Fruit fly (Drosophila melanogaster) whole organism: Measurements from ENCODE around the gene Grx5.

Experiments
- CG8478 ChIP-seq: fragments of >200 bp; optimal IDR thresholded peaks from 2 replicates; lab custom pipeline; 2018; ENCODE audit warnings: inconsistent platforms
- EcR ChIP-seq, 2 experiments: fragments of >200 bp; optimal IDR thresholded peaks; 2 replicates each; lab custom pipeline; 2017; ENCODE audit warnings: missing biosample characterization in 2 of 2, missing genetic modification characterization in 2 of 2, missing genetic modification reagents in 2 of 2
- pan ChIP-seq: fragments of >200 bp; optimal IDR thresholded peaks from 2 replicates; lab custom pipeline; 2017
- psq ChIP-seq: fragments of >200 bp; optimal IDR thresholded peaks from 2 replicates; lab custom pipeline; 2017
- usp ChIP-seq: fragments of >200 bp; optimal IDR thresholded peaks from 2 replicates; lab custom pipeline; 2017; ENCODE audit warnings: missing biosample characterization, missing genetic modification characterization, mixed read lengths

DNA sequence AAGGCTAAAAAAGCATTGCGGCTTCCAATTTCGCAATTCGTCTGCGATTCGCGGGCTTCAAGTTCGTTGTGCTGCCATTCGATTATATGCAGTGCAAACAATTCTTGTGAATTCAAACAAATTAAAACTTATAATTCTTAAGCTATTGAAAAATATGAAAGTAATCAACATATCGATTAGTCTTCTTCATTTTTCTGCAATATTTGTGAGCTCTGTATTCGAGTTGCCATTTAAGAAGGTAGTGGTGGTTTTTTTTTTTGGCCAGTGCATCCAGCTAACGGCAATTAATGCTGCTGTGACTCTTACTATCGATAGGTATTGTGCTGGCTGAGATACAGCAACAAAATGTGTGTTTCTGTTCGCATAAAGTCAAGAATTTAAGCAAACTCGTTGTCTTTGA, 19.9 kb upstream of the Grx5 start:
- no peak for TF ChIP-seq EcR (GFP tag; optimal IDR thresholded peaks at IDR 0.05; lab: Kevin White, UChicago)
- TF ChIP-seq pan (lab: Kevin White, UChicago), result no peak
- TF ChIP-seq psq (lab: Kevin White, UChicago), result no peak
- TF ChIP-seq CG8478 (lab: Kevin White, UChicago), result no peak
- TF ChIP-seq usp, result no peak
